Fruit fly (Drosophila melanogaster) whole organism, wandering third instar larva: ENCODE measurements around the gene CG14868.

ENCODE experiments used
- HLH106 ChIP-seq: fragments of 200-800 bp; optimal IDR thresholded peaks from 3 replicates; lab custom pipeline; 2019; ENCODE audit warnings: missing biosample characterization, mild to moderate bottlenecking, missing genetic modification characterization, moderate library complexity
- Hr78 ChIP-seq: fragments of >200 bp; optimal IDR thresholded peaks from 2 replicates; lab custom pipeline; 2017; ENCODE audit warnings: missing biosample characterization, missing genetic modification characterization
- Hr83 ChIP-seq: fragments of 200-300 bp; sonication (Bioruptor generic); optimal IDR thresholded peaks from 2 replicates; lab custom pipeline; 2016; ENCODE audit warnings: missing biosample characterization, mild to moderate bottlenecking, missing genetic modification characterization, moderate library complexity; ENCODE audit not compliant: poor library complexity, severe bottlenecking
- OdsH ChIP-seq: fragments of 200-800 bp; sonication (Bioruptor generic); optimal IDR thresholded peaks from 2 replicates; lab custom pipeline; 2016; ENCODE audit warnings: missing biosample characterization, mild to moderate bottlenecking, missing genetic modification characterization
- Vsx2 ChIP-seq: fragments of 200-300, 225-300 bp; sonication (Bioruptor generic); optimal IDR thresholded peaks from 2 replicates; lab custom pipeline; 2018; ENCODE audit warnings: missing biosample characterization, missing genetic modification characterization; ENCODE audit not compliant: partially characterized antibody
- br ChIP-seq: fragments of 200-800 bp; sonication (Bioruptor generic); optimal IDR thresholded peaks from 2 replicates; lab custom pipeline; 2016; ENCODE audit warnings: missing biosample characterization, missing genetic modification characterization
- dsf ChIP-seq: sonication (Bioruptor generic); optimal IDR thresholded peaks from 2 replicates; lab custom pipeline; 2016; ENCODE audit warnings: missing biosample characterization, missing genetic modification characterization, borderline replicate concordance
- foxo ChIP-seq, 2 experiments: fragments of 200-800 bp; sonication (Bioruptor generic); optimal IDR thresholded peaks; 2 replicates in 1 of 2; 3 replicates in 1 of 2; lab custom pipeline; 2016 to 2017; ENCODE audit warnings: missing biosample characterization in 2 of 2, missing genetic modification characterization in 2 of 2
- h ChIP-seq: fragments of 200-800 bp; sonication (Bioruptor generic); optimal IDR thresholded peaks from 3 replicates; lab custom pipeline; 2016; ENCODE audit warnings: missing biosample characterization, mild to moderate bottlenecking, missing genetic modification characterization
- psq ChIP-seq: fragments of 200-800 bp; sonication (Bioruptor generic); optimal IDR thresholded peaks from 3 replicates; lab custom pipeline; 2017; ENCODE audit warnings: missing biosample characterization, mild to moderate bottlenecking, missing genetic modification characterization, moderate library complexity
- usp ChIP-seq: fragments of >200 bp; optimal IDR thresholded peaks from 2 replicates; lab custom pipeline; 2017; ENCODE audit warnings: missing biosample characterization, missing genetic modification characterization

DNA sequence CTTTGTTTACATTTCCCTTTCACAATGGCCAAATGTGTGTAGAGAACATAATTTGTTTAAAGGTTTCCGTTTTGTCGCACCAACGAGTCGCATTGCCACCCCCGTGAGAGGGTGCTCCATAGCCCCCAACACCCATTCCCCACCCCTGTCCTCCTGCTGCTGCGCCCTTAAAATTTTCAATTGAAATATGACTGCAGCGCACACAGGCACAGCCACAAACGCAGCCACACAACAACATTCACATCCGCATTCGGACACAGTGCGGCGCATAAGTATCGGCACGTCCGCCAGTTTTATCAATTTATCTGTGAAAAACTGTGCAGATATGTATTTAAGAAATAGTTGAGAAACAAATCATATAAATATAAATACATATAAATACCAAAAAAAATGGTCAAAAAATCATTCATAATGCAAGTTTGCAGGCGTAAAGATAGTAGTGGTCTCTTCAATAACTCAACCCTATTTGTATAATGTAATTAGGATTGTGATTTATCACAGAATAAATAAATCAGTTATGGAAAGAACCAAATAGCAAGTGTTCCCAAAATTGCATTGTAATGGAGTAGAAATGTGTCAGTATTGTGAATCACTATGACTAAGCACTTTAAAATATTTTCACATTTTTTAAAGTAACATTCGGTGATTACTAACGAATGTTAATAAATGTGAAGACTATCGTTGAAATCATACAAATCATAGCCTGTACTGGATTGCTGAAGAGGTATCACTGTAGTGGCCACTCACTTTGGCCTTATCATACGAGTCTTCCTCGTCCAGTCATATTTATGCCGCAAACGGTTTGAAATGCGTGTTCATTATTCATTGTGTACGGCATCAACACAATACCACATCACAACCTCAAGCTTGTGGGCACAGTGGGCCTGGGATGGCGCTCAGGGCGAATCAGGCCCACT is 40.3 kb upstream of the CG14868 start:
- TF ChIP-seq Vsx2 (GFP tag; lab: Kevin White, UChicago), result no peak
- no peak for TF ChIP-seq Hr83 (GFP tag; lab: Kevin White, UChicago)
- TF ChIP-seq Hr78 (GFP tag; lab: Kevin White, UChicago), result no peak
- TF ChIP-seq usp, result no peak
- peak in 1 of 2 experiments; percentile 40 for TF ChIP-seq foxo (GFP tag; optimal IDR thresholded peaks at IDR 0.05; lab: Kevin White, UChicago)
- TF ChIP-seq dsf (GFP tag; lab: Kevin White, UChicago), result no peak
- peak; percentile 31 for TF ChIP-seq HLH106 (tag; lab: Kevin White, UChicago)
- TF ChIP-seq br (GFP tag; lab: Kevin White, UChicago), result no peak
- no peak for TF ChIP-seq h (GFP tag; lab: Kevin White, UChicago)
- TF ChIP-seq OdsH, result no peak
- TF ChIP-seq psq (GFP tag; lab: Kevin White, UChicago), result peak; percentile 24
